Worm (Caenorhabditis elegans): Measurements from ENCODE around the gene hsp-43.

ce11 chrX:6252752-6253151, 17.4 kb upstream of the hsp-43 start:
- no peak for TF ChIP-seq mdl-1 (tag; optimal IDR thresholded peaks at IDR 0.05)
- no peak for TF ChIP-seq nhr-6 (tag; optimal IDR thresholded peaks at IDR 0.05)
- TF ChIP-seq nhr-77 (tag; optimal IDR thresholded peaks at IDR 0.05), result no peak
- no peak for TF ChIP-seq lin-39 (tag; optimal IDR thresholded peaks at IDR 0.05)
- TF ChIP-seq zag-1 (tag; optimal IDR thresholded peaks at IDR 0.05), result no peak
- no peak for TF ChIP-seq ZK546.5 (tag; optimal IDR thresholded peaks at IDR 0.05)
- no peak for TF ChIP-seq ceh-16 (tag; optimal IDR thresholded peaks at IDR 0.05)
- no peak for TF ChIP-seq fos-1 (tag; optimal IDR thresholded peaks at IDR 0.05)
- TF ChIP-seq nhr-11 (tag; optimal IDR thresholded peaks at IDR 0.05), result no peak
- TF ChIP-seq lin-13 (GFP tag; optimal IDR thresholded peaks at IDR 0.05), result no peak
- no peak for TF ChIP-seq lsy-2 (tag; optimal IDR thresholded peaks at IDR 0.05)
- TF ChIP-seq snpc-4 (tag; optimal IDR thresholded peaks at IDR 0.05), result no peak
- TF ChIP-seq unc-39 (tag; optimal IDR thresholded peaks at IDR 0.05), result no peak
- TF ChIP-seq dmd-4 (tag; optimal IDR thresholded peaks at IDR 0.05), result no peak

Data from whole organism, L2 larva.